Worm (Caenorhabditis elegans) whole organism, midembryonic: Measurements from ENCODE around the gene far-1.

Source experiments
- T22C8.4 ChIP-seq: fragments of 200-800 bp; sonication (Bioruptor generic); IDR thresholded peaks from 2 replicates; pipeline ENCODE4 v1.3.6; 2022; ENCODE audit warnings: missing genetic modification characterization, missing compliant biosample characterization
- med-1 ChIP-seq: sonication (generic microtip); optimal IDR thresholded peaks from 2 replicates; lab custom pipeline; 2017; ENCODE audit warnings: missing genetic modification characterization, mild to moderate bottlenecking, missing compliant biosample characterization, antibody characterized with exemption, missing genetic modification reagents; ENCODE audit not compliant: insufficient read depth
- ref-1 ChIP-seq: fragments of 200-800 bp; sonication (Bioruptor generic); conservative IDR thresholded peaks from 2 replicates; pipeline ENCODE4 v1.3.6; 2022; ENCODE audit warnings: missing genetic modification reagents, missing genetic modification characterization, missing compliant biosample characterization
- tab-1 ChIP-seq: fragments of 200-800 bp; sonication (Bioruptor generic); IDR thresholded peaks from 2 replicates; pipeline ENCODE4 v1.3.6; 2022; ENCODE audit warnings: missing genetic modification characterization, missing compliant biosample characterization
- ztf-29 ChIP-seq: fragments of 200-800 bp; sonication (Bioruptor generic); IDR thresholded peaks from 2 replicates; pipeline ENCODE4 v1.3.6; 2022; ENCODE audit warnings: missing genetic modification reagents, missing genetic modification characterization, missing compliant biosample characterization

ce11 chrIII:9058959-9059534, 21.9 kb downstream of the far-1 start, which contains the start of gene gst-1:
- TF ChIP-seq med-1 (GFP tag; lab: Kevin White, UChicago) (no peak), T22C8.4 (GFP tag; lab: Robert Waterston, UW) (no peak), tab-1 (GFP tag; lab: Robert Waterston, UW) (no peak), ztf-29 (no peak), ref-1 (GFP tag; lab: Robert Waterston, UW) (no peak)
